Worm (Caenorhabditis elegans) whole organism, L1 larva: Measurements from ENCODE around the gene C03G6.17.
"Not testable (repeated sequence)": the region's sequence is repeated elsewhere in the genome, so short reads cannot be mapped to it uniquely, and the experiment has no call there.

Experiments
- C04F5.9 ChIP-seq: sonication (generic microtip); optimal IDR thresholded peaks from 2 replicates; lab custom pipeline; 2016; ENCODE audit warnings: missing genetic modification characterization, missing compliant biosample characterization
- C16A3.4 ChIP-seq: fragments of 150-350 bp; optimal IDR thresholded peaks from 2 replicates; lab custom pipeline; 2014; ENCODE audit warnings: missing biosample characterization, missing genetic modification characterization
- F16B12.6 ChIP-seq: fragments of 150-350 bp; optimal IDR thresholded peaks from 2 replicates; lab custom pipeline; 2014; ENCODE audit warnings: missing biosample characterization, missing genetic modification characterization
- aha-1 ChIP-seq: fragments of 150-350 bp; optimal IDR thresholded peaks from 2 replicates; lab custom pipeline; 2014; ENCODE audit warnings: missing biosample characterization, missing genetic modification characterization
- aly-2 ChIP-seq: fragments of 150-350 bp; optimal IDR thresholded peaks from 2 replicates; lab custom pipeline; 2014; ENCODE audit warnings: missing biosample characterization, missing genetic modification characterization
- blmp-1 ChIP-seq: fragments of 150-350 bp; optimal IDR thresholded peaks from 2 replicates; lab custom pipeline; 2014; ENCODE audit warnings: missing biosample characterization, missing genetic modification characterization
- fkh-10 ChIP-seq: sonication (generic microtip); optimal IDR thresholded peaks from 2 replicates; lab custom pipeline; 2017; ENCODE audit warnings: missing biosample characterization, missing genetic modification reagents, missing genetic modification characterization
- fkh-4 ChIP-seq: sonication (generic microtip); optimal IDR thresholded peaks from 2 replicates; lab custom pipeline; 2016; ENCODE audit warnings: missing compliant biosample characterization, missing genetic modification characterization, borderline replicate concordance
- fkh-8 ChIP-seq: sonication (generic microtip); optimal IDR thresholded peaks from 2 replicates; lab custom pipeline; 2016; ENCODE audit warnings: mild to moderate bottlenecking, missing genetic modification characterization, missing compliant biosample characterization
- fos-1 ChIP-seq: fragments of 150-350 bp; optimal IDR thresholded peaks from 2 replicates; lab custom pipeline; 2014; ENCODE audit warnings: missing biosample characterization, missing genetic modification characterization
- irx-1 ChIP-seq: sonication (generic microtip); optimal IDR thresholded peaks from 2 replicates; lab custom pipeline; 2016; ENCODE audit warnings: missing genetic modification characterization, missing compliant biosample characterization
- isw-1 ChIP-seq: fragments of 200-800 bp; sonication (Bioruptor generic); IDR thresholded peaks from 2 replicates; pipeline ENCODE4 v1.3.6; 2022; ENCODE audit warnings: missing genetic modification characterization, missing compliant biosample characterization
- mep-1 ChIP-seq: fragments of 150-350 bp; optimal IDR thresholded peaks from 2 replicates; lab custom pipeline; 2014; ENCODE audit warnings: missing biosample characterization, missing genetic modification characterization
- nhr-11 ChIP-seq: fragments of 150-350 bp; optimal IDR thresholded peaks from 2 replicates; lab custom pipeline; 2014; ENCODE audit warnings: missing biosample characterization, missing genetic modification characterization
- nhr-12 ChIP-seq: sonication (generic microtip); optimal IDR thresholded peaks from 2 replicates; lab custom pipeline; 2017; ENCODE audit warnings: missing biosample characterization, missing genetic modification characterization
- nhr-71 ChIP-seq: sonication (generic microtip); optimal IDR thresholded peaks from 2 replicates; lab custom pipeline; 2016; ENCODE audit warnings: mild to moderate bottlenecking, missing genetic modification characterization, moderate library complexity, missing compliant biosample characterization
- nhr-76 ChIP-seq: sonication (generic microtip); optimal IDR thresholded peaks from 2 replicates; lab custom pipeline; 2017; ENCODE audit warnings: missing biosample characterization, missing genetic modification characterization
- nhr-84 ChIP-seq: sonication (generic microtip); optimal IDR thresholded peaks from 2 replicates; lab custom pipeline; 2017; ENCODE audit warnings: missing biosample characterization, missing genetic modification characterization
- rnt-1 ChIP-seq: sonication (generic microtip); optimal IDR thresholded peaks from 2 replicates; lab custom pipeline; 2016; ENCODE audit warnings: mild to moderate bottlenecking, missing genetic modification characterization, moderate library complexity, missing compliant biosample characterization
- skn-1 ChIP-seq: fragments of 150-350 bp; optimal IDR thresholded peaks from 2 replicates; lab custom pipeline; 2014; ENCODE audit warnings: missing biosample characterization, missing genetic modification characterization
- snpc-4 ChIP-seq: fragments of 150-350 bp; optimal IDR thresholded peaks from 2 replicates; lab custom pipeline; 2014; ENCODE audit warnings: missing biosample characterization, missing genetic modification characterization
- snu-23 ChIP-seq: sonication (generic microtip); optimal IDR thresholded peaks from 2 replicates; lab custom pipeline; 2016; ENCODE audit warnings: missing genetic modification characterization, missing compliant biosample characterization
- swsn-7 ChIP-seq: sonication (generic microtip); optimal IDR thresholded peaks from 2 replicates; lab custom pipeline; 2016; ENCODE audit warnings: missing genetic modification characterization, missing compliant biosample characterization
- tlp-1 ChIP-seq: fragments of 150-350 bp; optimal IDR thresholded peaks from 2 replicates; lab custom pipeline; 2014; ENCODE audit warnings: missing biosample characterization, missing genetic modification characterization
- unc-130 ChIP-seq: fragments of 150-350 bp; optimal IDR thresholded peaks from 2 replicates; lab custom pipeline; 2017; ENCODE audit warnings: missing biosample characterization, missing genetic modification characterization, inconsistent platforms
- unc-98 ChIP-seq: fragments of 200-800 bp; sonication (Bioruptor generic); IDR thresholded peaks from 2 replicates; pipeline ENCODE4 v1.3.6; 2022; ENCODE audit warnings: missing genetic modification characterization, missing compliant biosample characterization
- vab-15 ChIP-seq: sonication (generic microtip); optimal IDR thresholded peaks from 2 replicates; lab custom pipeline; 2017; ENCODE audit warnings: missing genotype, mild to moderate bottlenecking, missing genetic modification characterization, missing compliant biosample characterization

Gene C03G6.17

ce11 chrV:7355464-7355863, 25.4 kb downstream of the C03G6.17 start, which contains the start of gene tag-293 (continued):
- no peak for TF ChIP-seq nhr-11 (tag; lab: Kevin White, UChicago)

DNA sequence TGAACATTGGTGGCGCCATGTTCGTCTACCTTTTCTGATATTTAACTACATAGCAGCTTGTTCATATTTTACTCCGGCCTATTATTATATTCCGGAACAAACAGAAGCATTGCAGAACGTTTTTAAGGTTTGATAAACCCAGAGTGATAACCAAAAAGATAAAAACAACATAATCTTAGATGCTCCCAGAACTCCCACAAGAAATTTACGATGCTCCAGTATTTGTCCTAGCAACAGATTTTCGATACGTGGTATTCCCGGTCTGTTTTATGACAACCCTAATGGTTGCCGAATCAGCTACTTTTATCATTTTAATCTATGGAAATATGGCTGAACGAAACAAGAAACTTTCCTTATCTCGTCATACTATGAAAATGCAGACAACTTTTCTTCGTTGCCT, 27.3 kb downstream of the C03G6.17 start:
- TF ChIP-seq aly-2 (tag; lab: Kevin White, UChicago) (no peak), tlp-1 (tag; lab: Kevin White, UChicago) (no peak), unc-98 (GFP tag; lab: Robert Waterston, UW) (no peak), snpc-4 (tag; lab: Kevin White, UChicago) (no peak), C04F5.9 (no peak), C16A3.4 (tag; lab: Kevin White, UChicago) (no peak), aha-1 (tag; lab: Kevin White, UChicago) (no peak)

ce11 chrV:7352186-7353053, 28.5 kb downstream of the C03G6.17 start, which contains the start of the genes srh-231 and srh-275:
srh-231 (minus strand) TSS chrV:7352236.
srh-275 (plus strand) TSS chrV:7353003.
- no peak for TF ChIP-seq vab-15 (tag; lab: Kevin White, UChicago)
- TF ChIP-seq fkh-10 (GFP tag; lab: Kevin White, UChicago), result no peak
- no peak for TF ChIP-seq unc-98 (GFP tag; lab: Robert Waterston, UW)
- TF ChIP-seq isw-1 (GFP tag; lab: Robert Waterston, UW), result no peak
- TF ChIP-seq nhr-12 (tag; lab: Kevin White, UChicago), result no peak
- TF ChIP-seq, all 84 proteins: peak for 0

DNA sequence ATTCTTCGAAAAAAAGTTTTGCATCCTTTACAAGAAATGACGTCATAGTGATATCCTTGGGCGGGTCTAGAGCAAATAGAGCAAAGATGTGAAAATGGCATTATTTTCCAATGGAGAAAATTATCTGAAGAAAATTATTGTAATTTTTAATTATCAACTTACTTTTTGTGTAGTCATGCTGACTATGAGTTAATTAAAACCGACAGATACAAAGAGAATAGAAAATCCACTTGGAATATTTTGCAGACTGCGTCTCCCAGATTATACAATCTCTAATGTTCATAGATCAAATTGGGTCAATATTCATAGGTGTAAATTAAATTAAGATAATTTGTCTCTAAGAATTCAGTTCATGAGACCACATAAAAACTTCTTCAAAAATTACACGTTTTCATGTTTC, 31.4 kb downstream of the C03G6.17 start, which contains the start of gene nhr-149:
nhr-149 (minus strand) TSS at position 101 of the 400 bp plus-strand sequence.
- TF ChIP-seq vab-15 (tag; lab: Kevin White, UChicago), result no peak
- TF ChIP-seq nhr-84, result no peak
- TF ChIP-seq unc-130, result no peak
- TF ChIP-seq fkh-4, result no peak

- TF ChIP-seq swsn-7, vab-15, tlp-1 (tag; lab: Kevin White, UChicago): not testable (repeated sequence)
Measured at ce11 chrV:7345494-7345893, 35.4 kb downstream of the C03G6.17 start, which contains the start of gene nhr-147. nhr-147 (plus strand) TSS chrV:7345794.

ce11 chrV:7343522-7343921, 37.4 kb downstream of the C03G6.17 start, which contains the start of gene srh-244:
srh-244 (plus strand) TSS chrV:7343822.
- TF ChIP-seq rnt-1 (tag; lab: Kevin White, UChicago) (no peak), skn-1 (tag; lab: Kevin White, UChicago) (no peak), nhr-76 (tag; lab: Kevin White, UChicago) (no peak), irx-1 (no peak), F16B12.6 (tag; lab: Kevin White, UChicago) (no peak), snu-23 (GFP tag; lab: Kevin White, UChicago) (no peak), nhr-71 (no peak), vab-15 (tag; lab: Kevin White, UChicago) (no peak), fos-1 (tag; lab: Kevin White, UChicago) (no peak), fkh-8 (no peak), fkh-4 (no peak)
- TF ChIP-seq, all 84 proteins: peak for 0

DNA sequence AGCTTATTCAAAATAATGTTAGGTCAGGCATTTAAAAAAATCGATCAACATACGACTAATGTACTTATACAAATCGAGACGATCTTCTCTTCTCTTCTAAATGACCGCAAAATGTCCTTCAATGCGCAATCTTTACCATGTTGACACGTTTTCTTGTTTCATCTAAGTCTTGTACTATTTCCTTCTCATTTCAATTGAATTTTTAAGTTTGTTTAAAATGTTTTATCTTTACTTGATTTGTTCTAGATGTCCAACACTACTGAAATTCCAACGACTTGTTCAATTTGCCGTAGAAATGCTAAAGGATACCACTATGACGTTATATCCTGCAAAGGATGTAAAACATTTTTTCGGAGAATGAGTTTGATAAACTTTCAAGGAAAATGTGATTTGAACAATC, 39.0 kb downstream of the C03G6.17 start, which contains the start of the genes nhr-263 and nhr-148:
nhr-263 (minus strand) TSS at position 101 of the 400 bp plus-strand sequence.
nhr-148 (plus strand) TSS at position 215 of the 400 bp plus-strand sequence.
- TF ChIP-seq mep-1 (tag; lab: Kevin White, UChicago) (no peak), blmp-1 (tag; lab: Kevin White, UChicago) (peak; percentile 2)
